Worm (Caenorhabditis elegans): ENCODE measurements around the gene srh-34.
A peak's percentile ranks its signal among the peaks of the same experiment; 100 is the strongest.

srh-34 gene

DNA sequence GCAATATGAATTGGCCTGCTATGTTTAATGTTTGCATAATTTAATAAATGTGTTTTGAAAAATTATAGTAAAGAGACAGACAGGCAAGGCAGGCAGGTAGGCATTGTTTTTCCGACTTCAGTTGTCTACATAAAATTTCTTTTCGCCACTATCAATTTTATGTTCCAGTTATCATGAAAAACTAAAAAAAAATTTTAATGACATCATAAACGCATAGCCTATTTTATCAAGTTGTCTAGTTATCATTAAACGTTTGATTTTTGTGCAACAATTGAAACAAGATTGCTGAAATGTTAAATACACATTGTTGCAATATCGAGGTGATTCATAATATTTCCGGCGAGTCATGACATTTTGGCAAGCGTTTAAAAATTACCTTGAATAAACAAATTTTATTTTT is 31.4 kb downstream of the srh-34 start:
- TF ChIP-seq ceh-24 (tag; optimal IDR thresholded peaks at IDR 0.05) (no peak), ceh-31 (tag; optimal IDR thresholded peaks at IDR 0.05) (no peak), madf-2 (tag; optimal IDR thresholded peaks at IDR 0.05) (no peak), elt-2 (tag; optimal IDR thresholded peaks at IDR 0.05) (peak; percentile 18), gmeb-2 (tag; optimal IDR thresholded peaks at IDR 0.05) (no peak)

DNA sequence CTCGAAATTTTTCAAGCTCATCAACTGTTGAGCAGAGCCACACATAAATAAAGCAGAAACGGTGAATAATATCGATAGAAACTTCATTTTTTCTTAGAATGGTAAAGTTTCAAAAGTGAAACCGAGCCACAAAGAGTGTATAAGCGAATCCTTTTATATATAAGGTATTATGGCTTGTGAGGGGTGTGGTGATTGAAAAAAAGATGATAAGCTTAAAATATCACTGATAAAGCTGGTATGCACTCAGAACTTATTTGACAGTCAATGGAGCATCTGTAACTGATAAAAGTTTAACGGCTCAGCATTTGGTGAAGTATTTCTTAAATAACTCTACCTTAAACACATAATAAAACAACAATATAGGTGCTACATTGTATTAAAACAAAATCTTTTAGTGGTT is 31.8 kb downstream of the srh-34 start, which contains the start of gene dod-19:
Gene dod-19 (minus strand): TSS at position 130 of the 400 bp plus-strand sequence.
- no peak for TF ChIP-seq K09A11.1 (tag; optimal IDR thresholded peaks at IDR 0.05; ENCODE audit: insufficient read depth)

DNA sequence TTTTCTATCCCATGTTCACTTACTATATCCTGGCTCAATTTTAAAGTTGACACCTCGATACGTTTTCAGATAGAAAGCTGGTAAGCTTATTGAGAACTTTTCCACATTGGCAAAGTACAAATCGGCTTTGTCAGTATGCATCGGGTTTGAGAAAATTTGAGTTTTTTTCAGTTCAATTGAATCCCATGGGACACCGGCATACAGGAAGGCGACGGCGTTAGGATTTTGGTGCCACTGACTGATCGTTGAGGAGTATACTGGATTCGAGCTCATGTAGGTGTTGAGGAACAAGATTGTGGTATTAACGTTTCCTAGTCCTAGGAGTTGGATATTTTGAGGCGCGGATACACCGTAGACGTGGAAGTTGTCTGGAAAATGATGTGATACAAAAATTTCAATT is 33.7 kb downstream of the srh-34 start:
- TF ChIP-seq nhr-11 (tag; optimal IDR thresholded peaks at IDR 0.05) (no peak), pha-4 (tag; optimal IDR thresholded peaks at IDR 0.05) (no peak), Y22D7AL.16 (tag; optimal IDR thresholded peaks at IDR 0.05) (no peak), K09A11.1 (tag; optimal IDR thresholded peaks at IDR 0.05; ENCODE audit: insufficient read depth) (no peak), fkh-6 (tag; optimal IDR thresholded peaks at IDR 0.05) (no peak), dve-1 (tag; optimal IDR thresholded peaks at IDR 0.05) (no peak), madf-2 (tag; optimal IDR thresholded peaks at IDR 0.05) (no peak), ceh-19 (GFP tag; optimal IDR thresholded peaks at IDR 0.05) (no peak)

DNA sequence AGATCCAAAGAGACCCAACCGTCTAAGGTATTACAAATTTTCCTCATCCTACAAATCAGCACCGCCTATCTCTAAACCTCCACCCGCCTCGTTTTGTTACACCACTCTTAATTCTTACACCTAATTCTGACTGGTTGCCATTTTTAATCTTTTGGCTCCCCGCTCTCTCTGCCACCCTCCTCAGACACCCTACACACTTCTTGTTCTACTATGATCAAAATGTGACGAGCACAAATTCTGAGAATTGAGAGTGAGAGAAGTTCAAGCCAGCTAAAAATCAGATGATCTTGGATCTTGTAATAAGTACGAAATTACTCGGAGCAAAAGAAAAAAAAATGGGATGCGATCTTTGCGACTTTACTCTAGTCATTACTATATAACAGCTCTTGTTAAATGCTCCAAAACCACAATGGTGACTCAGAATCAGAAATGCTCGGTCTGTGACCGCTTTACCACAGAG is 42.2 kb downstream of the srh-34 start, which contains the start of gene nhr-252:
Gene nhr-252 (plus strand): TSS at position 410 of the 460 bp plus-strand sequence.
- TF ChIP-seq unc-42 (tag; optimal IDR thresholded peaks at IDR 0.05) (no peak), ceh-18 (tag; optimal IDR thresholded peaks at IDR 0.05) (no peak), mec-3 (tag; optimal IDR thresholded peaks at IDR 0.05; ENCODE audit: borderline replicate concordance) (no peak), tbx-2 (tag; optimal IDR thresholded peaks at IDR 0.05) (no peak), odd-2 (tag; optimal IDR thresholded peaks at IDR 0.05) (no peak), hlh-6 (tag; optimal IDR thresholded peaks at IDR 0.05) (no peak), nfya-1 (tag; optimal IDR thresholded peaks at IDR 0.05) (no peak)

DNA sequence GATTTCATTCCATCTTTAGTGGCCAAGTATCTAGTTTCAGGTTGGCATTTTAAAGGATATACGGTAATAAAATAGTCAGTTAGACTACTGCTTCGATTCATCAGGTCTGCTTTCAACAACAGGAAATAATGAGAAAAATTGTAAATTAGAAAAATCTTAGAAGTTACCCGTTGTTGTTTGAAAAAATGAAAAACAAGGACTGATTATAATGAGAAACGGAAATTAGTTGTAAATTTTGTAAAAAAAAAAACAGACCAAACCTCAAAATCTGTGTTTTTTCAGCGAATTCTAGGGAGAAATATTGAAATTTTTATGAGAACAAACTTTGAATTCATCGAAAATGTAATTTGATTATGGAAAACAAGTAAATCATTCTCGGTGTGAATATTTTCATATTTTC is 43.4 kb downstream of the srh-34 start, which contains the start of gene srh-62:
Gene srh-62 (minus strand): TSS at position 101 of the 400 bp plus-strand sequence.
- TF ChIP-seq ceh-6 (GFP tag; optimal IDR thresholded peaks at IDR 0.05) = no peak
- TF ChIP-seq unc-3 (GFP tag; conservative IDR thresholded peaks at IDR 0.05) = no peak
- no peak for TF ChIP-seq unc-3 (tag; optimal IDR thresholded peaks at IDR 0.05)
- no peak for TF ChIP-seq T23F11.4 (GFP tag; optimal IDR thresholded peaks at IDR 0.05)
- TF ChIP-seq sox-2 (GFP tag; IDR thresholded peaks at IDR 0.05) = no peak
- TF ChIP-seq ceh-9 (tag; optimal IDR thresholded peaks at IDR 0.05) = no peak
- TF ChIP-seq mec-3 (tag; optimal IDR thresholded peaks at IDR 0.05; ENCODE audit: borderline replicate concordance) = no peak
- TF ChIP-seq ahr-1 (tag; optimal IDR thresholded peaks at IDR 0.05) = no peak
- no peak for TF ChIP-seq pros-1 (tag; optimal IDR thresholded peaks at IDR 0.05)
- TF ChIP-seq ceh-30 (tag; optimal IDR thresholded peaks at IDR 0.05) = no peak
- no peak for TF ChIP-seq ref-2 (tag; optimal IDR thresholded peaks at IDR 0.05)
- no peak for TF ChIP-seq ama-1 (optimal IDR thresholded peaks at IDR 0.05)
- TF ChIP-seq ceh-22 (tag; optimal IDR thresholded peaks at IDR 0.05) = no peak

DNA sequence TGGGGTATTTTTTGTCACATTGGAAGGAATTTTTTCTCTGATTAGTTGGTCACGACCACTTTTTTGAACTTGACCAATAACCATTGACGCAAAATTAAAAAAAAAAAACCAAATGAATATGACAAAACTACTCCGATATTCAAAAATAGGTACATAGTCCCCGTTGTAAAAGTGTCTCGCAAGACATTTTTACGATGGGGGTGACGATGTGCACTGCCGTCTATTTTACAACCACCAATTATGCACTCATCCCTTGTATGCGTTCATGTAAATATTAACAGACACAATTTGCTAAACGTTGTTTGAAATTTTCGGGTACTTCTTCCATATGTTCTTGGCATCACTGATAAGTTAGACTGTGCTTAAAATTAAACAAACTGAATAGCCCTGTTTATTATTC is 46.8 kb downstream of the srh-34 start, which contains the start of gene scl-27:
Gene scl-27 (plus strand): TSS at position 301 of the 400 bp plus-strand sequence.
- TF ChIP-seq sdc-2 (tag; optimal IDR thresholded peaks at IDR 0.05) (no peak), ceh-19 (GFP tag; optimal IDR thresholded peaks at IDR 0.05) (no peak), K02D7.2 (tag; optimal IDR thresholded peaks at IDR 0.05) (no peak), ahr-1 (tag; optimal IDR thresholded peaks at IDR 0.05) (no peak), Y22D7AL.16 (tag; optimal IDR thresholded peaks at IDR 0.05) (no peak), unc-86 (tag; optimal IDR thresholded peaks at IDR 0.05) (no peak), pax-1 (tag; optimal IDR thresholded peaks at IDR 0.05) (no peak), hlh-30 (tag; optimal IDR thresholded peaks at IDR 0.05; ENCODE audit: insufficient read depth) (no peak), unc-55 (GFP tag; optimal IDR thresholded peaks at IDR 0.05) (no peak)

All from whole organism, late embryonic.